Worm (Caenorhabditis elegans) whole organism, late embryonic: Measurements from ENCODE around the gene dpy-11.

Experiments used
- ama-1 ChIP-seq: fragments of 150-350 bp; optimal IDR thresholded peaks from 2 replicates; lab custom pipeline; 2014
- hlh-13 ChIP-seq: fragments of 200-800 bp; sonication (Bioruptor generic); optimal IDR thresholded peaks from 2 replicates; lab custom pipeline; 2018; ENCODE audit warnings: mild to moderate bottlenecking, missing genetic modification characterization, missing compliant biosample characterization
- npax-4 ChIP-seq: sonication (generic microtip); optimal IDR thresholded peaks from 2 replicates; lab custom pipeline; 2016; ENCODE audit warnings: missing genetic modification characterization, missing compliant biosample characterization
- pag-3 ChIP-seq: sonication (generic microtip); optimal IDR thresholded peaks from 2 replicates; lab custom pipeline; 2016; ENCODE audit warnings: missing compliant biosample characterization, missing genetic modification characterization, borderline replicate concordance
- pqm-1 ChIP-seq: sonication (generic microtip); optimal IDR thresholded peaks from 2 replicates; lab custom pipeline; 2016; ENCODE audit warnings: missing genetic modification characterization, missing compliant biosample characterization
- ttx-3 ChIP-seq: sonication (generic microtip); optimal IDR thresholded peaks from 2 replicates; lab custom pipeline; 2016; ENCODE audit warnings: missing genetic modification reagents, missing genetic modification characterization, missing compliant biosample characterization
- unc-55 ChIP-seq: sonication (generic microtip); optimal IDR thresholded peaks from 2 replicates; lab custom pipeline; 2017; ENCODE audit warnings: missing biosample characterization, missing genetic modification reagents, missing genetic modification characterization

ce11 chrV:6498441-6498840 lies 16.6 kb downstream of the dpy-11 start:
- TF ChIP-seq pqm-1 (tag; lab: Kevin White, UChicago) (no peak), pag-3 (tag; lab: Kevin White, UChicago) (no peak), unc-55 (no peak), ttx-3 (tag; lab: Kevin White, UChicago) (no peak), npax-4 (tag; lab: Kevin White, UChicago) (no peak), hlh-13 (no peak), ama-1 (lab: Kevin White, UChicago) (no peak)
